Worm (Caenorhabditis elegans) whole organism, L3 larva: ENCODE data around the gene clc-4.
A peak's percentile ranks its signal among the peaks of the same experiment; 100 is the strongest.

Experiments used
- R02D3.7 ChIP-seq: fragments of 150-350 bp; optimal IDR thresholded peaks from 2 replicates; lab custom pipeline; 2014; ENCODE audit warnings: missing biosample characterization, missing genetic modification characterization
- ZK546.5 ChIP-seq: sonication (generic microtip); optimal IDR thresholded peaks from 2 replicates; lab custom pipeline; 2017; ENCODE audit warnings: missing biosample characterization, missing genetic modification characterization
- ama-1 ChIP-seq: fragments of 150-350 bp; optimal IDR thresholded peaks from 2 replicates; lab custom pipeline; 2018
- ceh-16 ChIP-seq: sonication (generic microtip); optimal IDR thresholded peaks from 2 replicates; lab custom pipeline; 2017; ENCODE audit warnings: missing biosample characterization, missing genetic modification characterization
- ceh-82 ChIP-seq: fragments of 150-350 bp; optimal IDR thresholded peaks from 2 replicates; lab custom pipeline; 2014; ENCODE audit warnings: missing biosample characterization, missing genetic modification characterization
- ceh-9 ChIP-seq: sonication (generic microtip); optimal IDR thresholded peaks from 2 replicates; lab custom pipeline; 2018; ENCODE audit warnings: missing biosample characterization, missing genetic modification characterization
- daf-12 ChIP-seq: fragments of 150-350 bp; optimal IDR thresholded peaks from 2 replicates; lab custom pipeline; 2014; ENCODE audit warnings: missing biosample characterization, missing genetic modification reagents, missing genetic modification characterization
- egl-27 ChIP-seq: sonication (generic microtip); optimal IDR thresholded peaks from 4 replicates; lab custom pipeline; 2017; ENCODE audit warnings: missing biosample characterization, missing genetic modification reagents, missing genetic modification characterization
- egl-5 ChIP-seq: fragments of 150-350 bp; optimal IDR thresholded peaks from 2 replicates; lab custom pipeline; 2017; ENCODE audit warnings: missing biosample characterization, missing genetic modification reagents, missing genetic modification characterization, inconsistent platforms
- elt-2 ChIP-seq: sonication (generic microtip); optimal IDR thresholded peaks from 2 replicates; lab custom pipeline; 2016; ENCODE audit warnings: missing genetic modification reagents, mild to moderate bottlenecking, missing genetic modification characterization, missing compliant biosample characterization
- elt-3 ChIP-seq, 3 experiments: fragments of 150-350 bp in 1 of 3; sonication (generic microtip) in 2 of 3; optimal IDR thresholded peaks; 2 replicates in 2 of 3; 4 replicates in 1 of 3; lab custom pipeline; 2014 to 2017; ENCODE audit warnings: missing biosample characterization in 3 of 3, missing genetic modification characterization in 3 of 3
- eor-1 ChIP-seq, 2 experiments: fragments of 150-350 bp; optimal IDR thresholded peaks; 2 replicates each; lab custom pipeline; 2014 to 2018; ENCODE audit warnings: missing biosample characterization in 2 of 2, missing genetic modification characterization in 2 of 2
- fkh-10 ChIP-seq: sonication (generic microtip); optimal IDR thresholded peaks from 2 replicates; lab custom pipeline; 2017; ENCODE audit warnings: missing biosample characterization, missing genetic modification reagents, missing genetic modification characterization
- fkh-2 ChIP-seq: fragments of 150-350 bp; optimal IDR thresholded peaks from 2 replicates; lab custom pipeline; 2014; ENCODE audit warnings: missing biosample characterization, missing genetic modification reagents, missing genetic modification characterization
- fos-1 ChIP-seq: fragments of 150-350 bp; optimal IDR thresholded peaks from 2 replicates; lab custom pipeline; 2014; ENCODE audit warnings: missing biosample characterization, missing genetic modification characterization
- lin-15B ChIP-seq: fragments of 150-350 bp; optimal IDR thresholded peaks from 2 replicates; lab custom pipeline; 2014; ENCODE audit warnings: missing biosample characterization, missing genetic modification characterization
- lin-39 ChIP-seq: fragments of 150-350 bp; optimal IDR thresholded peaks from 2 replicates; lab custom pipeline; 2018; ENCODE audit warnings: missing biosample characterization, missing genetic modification reagents, missing genetic modification characterization
- lsy-12 ChIP-seq: sonication (generic microtip); optimal IDR thresholded peaks from 2 replicates; lab custom pipeline; 2016; ENCODE audit warnings: mild to moderate bottlenecking, missing genetic modification characterization, missing compliant biosample characterization
- mdl-1 ChIP-seq: fragments of 150-350 bp; optimal IDR thresholded peaks from 2 replicates; lab custom pipeline; 2014; ENCODE audit warnings: missing biosample characterization, missing genetic modification characterization
- mml-1 ChIP-seq: fragments of 150-350 bp; sonication (generic microtip); optimal IDR thresholded peaks from 3 replicates; lab custom pipeline; 2014; ENCODE audit warnings: missing biosample characterization, missing genetic modification characterization
- nfya-1 ChIP-seq: sonication (generic microtip); optimal IDR thresholded peaks from 2 replicates; lab custom pipeline; 2017; ENCODE audit warnings: missing genetic modification characterization, mild to moderate bottlenecking, missing compliant biosample characterization, antibody characterized with exemption, moderate library complexity; ENCODE audit not compliant: insufficient read depth
- nhr-12 ChIP-seq: fragments of 150-350 bp; optimal IDR thresholded peaks from 2 replicates; lab custom pipeline; 2014; ENCODE audit warnings: missing biosample characterization, missing genetic modification characterization
- nhr-23 ChIP-seq: fragments of 150-350 bp; optimal IDR thresholded peaks from 2 replicates; lab custom pipeline; 2014; ENCODE audit warnings: missing biosample characterization, missing genetic modification reagents, missing genetic modification characterization
- nhr-237 ChIP-seq: fragments of 150-350 bp; optimal IDR thresholded peaks from 2 replicates; lab custom pipeline; 2014; ENCODE audit warnings: missing biosample characterization, missing genetic modification characterization
- nhr-25 ChIP-seq: sonication (generic microtip); optimal IDR thresholded peaks from 2 replicates; lab custom pipeline; 2017; ENCODE audit warnings: missing biosample characterization, missing genetic modification characterization
- nhr-28 ChIP-seq: fragments of 150-350 bp; optimal IDR thresholded peaks from 2 replicates; lab custom pipeline; 2014; ENCODE audit warnings: missing biosample characterization, missing genetic modification characterization
- nhr-43 ChIP-seq: sonication (generic microtip); optimal IDR thresholded peaks from 2 replicates; lab custom pipeline; 2016; ENCODE audit warnings: mild to moderate bottlenecking, missing genetic modification characterization, missing compliant biosample characterization; ENCODE audit not compliant: poor library complexity, severe bottlenecking
- nhr-76 ChIP-seq: fragments of 150-350 bp; sonication (generic microtip); optimal IDR thresholded peaks from 5 replicates; lab custom pipeline; 2014; ENCODE audit warnings: missing biosample characterization, missing genetic modification characterization
- nhr-77 ChIP-seq: fragments of 150-350 bp; optimal IDR thresholded peaks from 2 replicates; lab custom pipeline; 2014; ENCODE audit warnings: missing biosample characterization, missing genetic modification characterization
- pha-4 ChIP-seq: fragments of 150-350 bp; optimal IDR thresholded peaks from 2 replicates; lab custom pipeline; 2014; ENCODE audit warnings: missing biosample characterization, missing genetic modification reagents, missing genetic modification characterization
- pqm-1 ChIP-seq: fragments of 150-350 bp; optimal IDR thresholded peaks from 2 replicates; lab custom pipeline; 2017; ENCODE audit warnings: missing biosample characterization, missing genetic modification characterization, inconsistent platforms
- sea-2 ChIP-seq: fragments of 150-350 bp; sonication (generic microtip); optimal IDR thresholded peaks from 4 replicates; lab custom pipeline; 2014; ENCODE audit warnings: missing biosample characterization, missing genetic modification reagents, missing genetic modification characterization
- skn-1 ChIP-seq: fragments of 150-350 bp; optimal IDR thresholded peaks from 2 replicates; lab custom pipeline; 2014; ENCODE audit warnings: missing biosample characterization, missing genetic modification characterization
- snpc-4 ChIP-seq: fragments of 150-350 bp; optimal IDR thresholded peaks from 2 replicates; lab custom pipeline; 2014; ENCODE audit warnings: missing biosample characterization, missing genetic modification characterization
- ztf-4 ChIP-seq: fragments of 150-350 bp; optimal IDR thresholded peaks from 2 replicates; lab custom pipeline; 2014; ENCODE audit warnings: missing biosample characterization, missing genetic modification characterization

Gene clc-4

DNA sequence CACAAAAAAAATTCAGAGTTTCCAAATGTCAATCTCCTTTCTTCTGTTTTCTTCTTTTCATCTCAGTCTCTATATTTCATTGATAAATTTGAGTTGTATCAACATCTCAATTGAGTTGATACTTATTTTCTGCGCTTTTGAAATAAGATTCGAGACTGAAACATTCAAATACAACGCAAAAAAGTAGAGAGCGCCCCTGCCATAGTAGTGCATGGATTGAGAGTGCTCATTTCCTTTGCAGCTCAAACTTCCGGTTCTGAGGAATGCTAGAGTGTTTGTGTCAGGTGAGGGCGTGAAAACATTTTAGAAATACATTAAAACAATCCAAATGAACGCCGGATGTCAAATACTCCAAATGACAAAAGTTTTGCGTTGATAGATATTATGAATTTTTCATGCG is 20.3 kb downstream of the clc-4 start:
- TF ChIP-seq nhr-77 (tag; lab: Kevin White, UChicago), result no peak
- TF ChIP-seq nhr-28 (tag; lab: Kevin White, UChicago), result no peak
- no peak for TF ChIP-seq ama-1
- no peak for TF ChIP-seq lin-15B
- TF ChIP-seq ZK546.5 (tag; lab: Kevin White, UChicago), result no peak
- TF ChIP-seq nfya-1 (tag; lab: Kevin White, UChicago), result no peak
- TF ChIP-seq R02D3.7 (tag; lab: Kevin White, UChicago), result no peak
- TF ChIP-seq skn-1 (tag; lab: Kevin White, UChicago), result no peak
- TF ChIP-seq nhr-12 (tag; lab: Kevin White, UChicago), result no peak
- TF ChIP-seq fos-1, result no peak
- no peak for TF ChIP-seq elt-3 (tag; optimal IDR thresholded peaks at IDR 0.05; lab: Kevin White, UChicago)

DNA sequence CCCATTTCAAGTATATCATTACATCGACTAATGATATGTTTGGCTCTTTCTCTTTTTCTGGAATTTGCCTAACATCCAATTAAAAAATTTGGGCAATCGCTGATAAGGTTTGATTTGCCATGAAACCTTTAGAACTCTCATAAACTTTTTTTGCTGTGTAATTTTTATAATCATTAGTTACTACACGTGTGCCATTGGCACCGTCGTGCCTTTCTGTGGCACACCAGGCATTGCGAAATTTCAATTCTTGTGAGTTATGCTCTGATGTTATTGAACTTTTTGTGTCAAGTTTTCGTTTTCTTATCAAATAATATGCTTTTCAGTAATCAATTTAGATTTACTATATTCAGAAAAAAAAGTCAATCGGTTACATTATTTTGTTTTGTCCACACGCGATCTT is 22.8 kb downstream of the clc-4 start:
- TF ChIP-seq elt-2 (tag; lab: Kevin White, UChicago) (peak; percentile 54), mdl-1 (tag; lab: Kevin White, UChicago) (no peak)

DNA sequence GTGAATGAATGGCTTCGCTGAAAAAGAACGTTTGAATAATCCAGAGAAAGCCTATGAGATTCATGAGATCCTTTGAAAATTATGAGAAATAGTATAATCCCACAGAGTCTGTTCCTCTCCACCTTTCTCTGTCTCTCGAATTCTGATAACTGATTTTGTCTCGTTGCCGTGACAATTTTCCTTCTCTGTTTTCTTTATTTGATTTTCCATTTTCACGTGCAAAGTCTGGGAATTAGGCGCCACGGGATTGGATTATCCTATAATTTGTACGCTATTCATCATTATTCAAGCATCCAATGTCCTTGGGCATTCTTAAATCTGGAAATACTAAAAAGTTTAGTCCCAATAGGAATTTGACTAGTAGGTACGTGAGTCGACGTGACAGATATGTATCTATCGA is 25.3 kb downstream of the clc-4 start:
- no peak for TF ChIP-seq fkh-2 (tag; lab: Kevin White, UChicago)
- TF ChIP-seq, all 47 proteins: peak for 0

ce11 chrX:10757608-10758007 is 26.1 kb downstream of the clc-4 start, which contains the start of gene R07A4.4:
R07A4.4 (minus strand) TSS chrX:10757708.
- TF ChIP-seq egl-5 (tag; lab: Kevin White, UChicago) (no peak), pqm-1 (no peak), nhr-23 (tag; lab: Kevin White, UChicago) (no peak), lsy-12 (tag; lab: Kevin White, UChicago) (no peak), nhr-76 (no peak), snpc-4 (tag; lab: Kevin White, UChicago) (no peak), nfya-1 (tag; lab: Kevin White, UChicago) (no peak), elt-3 (tag; optimal IDR thresholded peaks at IDR 0.05; lab: Kevin White, UChicago) (no peak), ceh-82 (tag; lab: Kevin White, UChicago) (no peak), nhr-25 (tag; lab: Kevin White, UChicago) (no peak)

ce11 chrX:10756185-10756584 is 27.5 kb downstream of the clc-4 start:
- TF ChIP-seq mdl-1 (tag; lab: Kevin White, UChicago) (no peak), nhr-43 (tag; lab: Kevin White, UChicago) (peak; percentile 14), nhr-23 (tag; lab: Kevin White, UChicago) (peak; percentile 26), pha-4 (tag; lab: Kevin White, UChicago) (no peak)

ce11 chrX:10754532-10754931 is 29.2 kb downstream of the clc-4 start:
- no peak for TF ChIP-seq egl-27
- TF ChIP-seq ama-1, result no peak
- no peak for TF ChIP-seq ceh-9 (tag; lab: Kevin White, UChicago)
- TF ChIP-seq snpc-4 (tag; lab: Kevin White, UChicago), result no peak
- no peak for TF ChIP-seq elt-3 (tag; optimal IDR thresholded peaks at IDR 0.05; lab: Kevin White, UChicago)
- TF ChIP-seq lin-39 (tag; lab: Kevin White, UChicago), result no peak
- TF ChIP-seq sea-2, result no peak
- TF ChIP-seq nhr-12 (tag; lab: Kevin White, UChicago), result no peak
- TF ChIP-seq R02D3.7 (tag; lab: Kevin White, UChicago), result no peak
- TF ChIP-seq nhr-237 (tag; lab: Kevin White, UChicago), result no peak
- TF ChIP-seq eor-1 (tag; optimal IDR thresholded peaks at IDR 0.05; lab: Kevin White, UChicago), result no peak
- TF ChIP-seq nhr-25 (tag; lab: Kevin White, UChicago), result no peak
- no peak for TF ChIP-seq nfya-1 (tag; lab: Kevin White, UChicago)
- TF ChIP-seq fkh-10 (GFP tag; lab: Kevin White, UChicago), result no peak
- TF ChIP-seq daf-12 (tag; lab: Kevin White, UChicago), result no peak
- no peak for TF ChIP-seq mml-1 (tag; lab: Kevin White, UChicago)
- TF ChIP-seq fkh-2 (tag; lab: Kevin White, UChicago), result no peak
- TF ChIP-seq ztf-4 (tag; lab: Kevin White, UChicago), result no peak
- TF ChIP-seq lsy-12 (tag; lab: Kevin White, UChicago), result no peak
- TF ChIP-seq ceh-16 (tag; lab: Kevin White, UChicago), result no peak
